Worm (Caenorhabditis elegans) whole organism, young adult: ENCODE data around the gene C09B9.4.
A peak's percentile ranks its signal among the peaks of the same experiment; 100 is the strongest.

Experiments
- B0261.1 ChIP-seq: sonication (generic microtip); optimal IDR thresholded peaks from 2 replicates; lab custom pipeline; 2016; ENCODE audit warnings: mild to moderate bottlenecking, missing genetic modification characterization, moderate library complexity, missing compliant biosample characterization
- B0336.3 ChIP-seq: fragments of 200-800 bp; sonication (Bioruptor generic); IDR thresholded peaks from 2 replicates; pipeline ENCODE4 v1.3.6; 2022; ENCODE audit warnings: missing genetic modification characterization, missing compliant biosample characterization
- C17E4.6 ChIP-seq: fragments of 200-800 bp; sonication (Bioruptor generic); IDR thresholded peaks from 2 replicates; pipeline ENCODE4 v1.3.6; 2022; ENCODE audit warnings: missing genetic modification reagents, missing genetic modification characterization, missing compliant biosample characterization
- F10E7.11 ChIP-seq: sonication (generic microtip); optimal IDR thresholded peaks from 2 replicates; lab custom pipeline; 2017; ENCODE audit warnings: mild to moderate bottlenecking, missing genetic modification characterization, moderate library complexity, missing compliant biosample characterization
- F39B2.1 ChIP-seq: fragments of 200-800 bp; sonication (Bioruptor generic); IDR thresholded peaks from 2 replicates; pipeline ENCODE4 v1.3.6; 2022; ENCODE audit warnings: missing genetic modification reagents, missing genetic modification characterization, missing compliant biosample characterization
- F49E8.2 ChIP-seq: sonication (generic microtip); optimal IDR thresholded peaks from 3 replicates; lab custom pipeline; 2017; ENCODE audit warnings: missing genetic modification characterization, mild to moderate bottlenecking, missing compliant biosample characterization, antibody characterized with exemption, moderate library complexity; ENCODE audit not compliant: insufficient read depth
- F57C9.4 ChIP-seq: sonication (generic microtip); optimal IDR thresholded peaks from 2 replicates; lab custom pipeline; 2017; ENCODE audit warnings: mild to moderate bottlenecking, missing genetic modification characterization, missing compliant biosample characterization
- K12H6.12 ChIP-seq: fragments of 200-800 bp; sonication (Bioruptor generic); optimal IDR thresholded peaks from 2 replicates; lab custom pipeline; 2018; ENCODE audit warnings: mild to moderate bottlenecking, missing genetic modification characterization, missing compliant biosample characterization
- T07F8.4 ChIP-seq: sonication (generic microtip); optimal IDR thresholded peaks from 2 replicates; lab custom pipeline; 2016; ENCODE audit warnings: mild to moderate bottlenecking, missing genetic modification characterization, moderate library complexity, missing compliant biosample characterization
- Y79H2A.3 ChIP-seq: fragments of 200-800 bp; sonication (Bioruptor generic); conservative IDR thresholded peaks from 2 replicates; pipeline ENCODE4 v1.3.6; 2022; ENCODE audit warnings: missing genetic modification reagents, missing genetic modification characterization, missing compliant biosample characterization
- ZK185.1 ChIP-seq: sonication (generic microtip); optimal IDR thresholded peaks from 2 replicates; lab custom pipeline; 2016; ENCODE audit warnings: mild to moderate bottlenecking, missing genetic modification characterization, missing compliant biosample characterization; ENCODE audit not compliant: poor library complexity, severe bottlenecking
- aptf-2 ChIP-seq: fragments of 200-800 bp; sonication (Bioruptor generic); conservative IDR thresholded peaks from 2 replicates; pipeline ENCODE4 v1.3.6; 2022; ENCODE audit warnings: missing genetic modification reagents, missing genetic modification characterization, missing compliant biosample characterization
- aptf-3 ChIP-seq: fragments of 200-800 bp; sonication (Bioruptor generic); IDR thresholded peaks from 2 replicates; pipeline ENCODE4 v1.3.6; 2022; ENCODE audit warnings: missing genetic modification characterization, missing compliant biosample characterization
- athp-1 ChIP-seq: sonication (generic microtip); optimal IDR thresholded peaks from 2 replicates; lab custom pipeline; 2017; ENCODE audit warnings: mild to moderate bottlenecking, missing genetic modification characterization, missing compliant biosample characterization
- attf-5 ChIP-seq: fragments of 200-800 bp; sonication (Bioruptor generic); optimal IDR thresholded peaks from 2 replicates; lab custom pipeline; 2018; ENCODE audit warnings: mild to moderate bottlenecking, missing genetic modification characterization, missing compliant biosample characterization
- bed-2 ChIP-seq: fragments of 200-800 bp; sonication (Bioruptor generic); IDR thresholded peaks from 2 replicates; pipeline ENCODE4 v1.3.6; 2022; ENCODE audit warnings: missing genetic modification reagents, missing genetic modification characterization, missing compliant biosample characterization
- ccch-3 ChIP-seq: fragments of 200-800 bp; sonication (Bioruptor generic); optimal IDR thresholded peaks from 2 replicates; lab custom pipeline; 2018; ENCODE audit warnings: mild to moderate bottlenecking, missing genetic modification characterization, missing compliant biosample characterization
- cebp-2 ChIP-seq: fragments of 200-800 bp; sonication (Bioruptor generic); IDR thresholded peaks from 2 replicates; pipeline ENCODE4 v1.3.6; 2022; ENCODE audit warnings: missing genetic modification characterization, missing compliant biosample characterization
- ceh-100 ChIP-seq: fragments of 200-800 bp; sonication (Bioruptor generic); IDR thresholded peaks from 2 replicates; pipeline ENCODE4 v1.3.6; 2022; ENCODE audit warnings: missing genetic modification reagents, missing genetic modification characterization, missing compliant biosample characterization
- ceh-40 ChIP-seq: fragments of 200-800 bp; sonication (Bioruptor generic); IDR thresholded peaks from 2 replicates; pipeline ENCODE4 v1.3.6; 2022; ENCODE audit warnings: missing genetic modification characterization, missing compliant biosample characterization
- ceh-79 ChIP-seq: sonication (generic microtip); optimal IDR thresholded peaks from 2 replicates; lab custom pipeline; 2017; ENCODE audit warnings: mild to moderate bottlenecking, missing genetic modification characterization, missing compliant biosample characterization
- die-1 ChIP-seq: sonication (generic microtip); optimal IDR thresholded peaks from 2 replicates; lab custom pipeline; 2016; ENCODE audit warnings: missing genotype, mild to moderate bottlenecking, missing genetic modification characterization, missing compliant biosample characterization
- efl-1 ChIP-seq: fragments of 150-350 bp; optimal IDR thresholded peaks from 2 replicates; lab custom pipeline; 2014; ENCODE audit warnings: missing biosample characterization, missing genetic modification reagents, missing genetic modification characterization
- hlh-12 ChIP-seq: sonication (generic microtip); optimal IDR thresholded peaks from 2 replicates; lab custom pipeline; 2016; ENCODE audit warnings: missing genetic modification characterization, missing compliant biosample characterization
- hmg-1.2 ChIP-seq: fragments of 200-800 bp; sonication (Bioruptor generic); IDR thresholded peaks from 2 replicates; pipeline ENCODE4 v1.3.6; 2022; ENCODE audit warnings: missing genetic modification reagents, missing genetic modification characterization, missing compliant biosample characterization
- hrde-1 ChIP-seq: sonication (generic microtip); optimal IDR thresholded peaks from 2 replicates; lab custom pipeline; 2016; ENCODE audit warnings: missing genetic modification characterization, mild to moderate bottlenecking, missing compliant biosample characterization, moderate library complexity, missing genotype, missing genetic modification reagents, borderline replicate concordance
- let-607 ChIP-seq, 2 experiments: fragments of 200-800 bp in 1 of 2; sonication (Bioruptor generic) in 1 of 2; sonication (generic microtip) in 1 of 2; optimal IDR thresholded peaks; 2 replicates each; lab custom pipeline; 2016 to 2018; ENCODE audit warnings: mild to moderate bottlenecking in 2 of 2, missing compliant biosample characterization in 2 of 2, missing genetic modification characterization in 2 of 2, moderate library complexity in 2 of 2, missing genotype in 1 of 2
- lin-54 ChIP-seq: fragments of 200-800 bp; sonication (Bioruptor generic); optimal IDR thresholded peaks from 2 replicates; lab custom pipeline; 2018; ENCODE audit warnings: mild to moderate bottlenecking, missing genetic modification characterization, missing compliant biosample characterization
- lsl-1 ChIP-seq: fragments of 200-800 bp; sonication (Bioruptor generic); optimal IDR thresholded peaks from 2 replicates; lab custom pipeline; 2018; ENCODE audit warnings: mild to moderate bottlenecking, missing genetic modification characterization, moderate library complexity, missing compliant biosample characterization
- madf-10 ChIP-seq: sonication (generic microtip); optimal IDR thresholded peaks from 2 replicates; lab custom pipeline; 2016; ENCODE audit warnings: mild to moderate bottlenecking, missing genetic modification characterization, missing compliant biosample characterization
- madf-3 ChIP-seq: fragments of 200-800 bp; sonication (Bioruptor generic); IDR thresholded peaks from 2 replicates; pipeline ENCODE4 v1.3.6; 2022; ENCODE audit warnings: missing genetic modification reagents, missing genetic modification characterization, missing compliant biosample characterization
- nfya-1 ChIP-seq: sonication (generic microtip); optimal IDR thresholded peaks from 2 replicates; lab custom pipeline; 2017; ENCODE audit warnings: antibody characterized with exemption, missing compliant biosample characterization, missing genetic modification characterization, borderline replicate concordance; ENCODE audit not compliant: insufficient read depth
- nfyb-1 ChIP-seq: fragments of 200-800 bp; sonication (Bioruptor generic); IDR thresholded peaks from 2 replicates; pipeline ENCODE4 v1.3.6; 2022; ENCODE audit warnings: missing genetic modification reagents, missing genetic modification characterization, missing compliant biosample characterization
- nhr-120 ChIP-seq: fragments of 200-800 bp; sonication (Bioruptor generic); IDR thresholded peaks from 2 replicates; pipeline ENCODE4 v1.3.6; 2022; ENCODE audit warnings: missing genetic modification characterization, missing compliant biosample characterization
- nhr-90 ChIP-seq: sonication (generic microtip); optimal IDR thresholded peaks from 2 replicates; lab custom pipeline; 2016; ENCODE audit warnings: missing genotype, mild to moderate bottlenecking, missing genetic modification characterization, missing compliant biosample characterization
- pha-4 ChIP-seq: fragments of 150-350 bp; sonication (generic microtip); optimal IDR thresholded peaks from 2 replicates; lab custom pipeline; 2014; ENCODE audit warnings: missing biosample characterization, missing genetic modification reagents, missing genetic modification characterization
- rcor-1 ChIP-seq: fragments of 200-800 bp; sonication (Bioruptor generic); IDR thresholded peaks from 2 replicates; pipeline ENCODE4 v1.3.6; 2022; ENCODE audit warnings: missing genetic modification reagents, missing genetic modification characterization, missing compliant biosample characterization
- snpc-1.3 ChIP-seq: sonication (generic microtip); optimal IDR thresholded peaks from 2 replicates; lab custom pipeline; 2017; ENCODE audit warnings: missing genetic modification characterization, mild to moderate bottlenecking, missing compliant biosample characterization, antibody characterized with exemption, moderate library complexity, missing genotype, missing genetic modification reagents; ENCODE audit not compliant: insufficient read depth
- snpc-3.4 ChIP-seq: sonication (generic microtip); optimal IDR thresholded peaks from 2 replicates; lab custom pipeline; 2017; ENCODE audit warnings: missing genetic modification characterization, mild to moderate bottlenecking, missing compliant biosample characterization, antibody characterized with exemption, moderate library complexity, missing genotype, missing genetic modification reagents
- somi-1 ChIP-seq: fragments of 200-800 bp; sonication (Bioruptor generic); optimal IDR thresholded peaks from 2 replicates; lab custom pipeline; 2018; ENCODE audit warnings: mild to moderate bottlenecking, missing genetic modification characterization, missing compliant biosample characterization
- sptf-2 ChIP-seq: fragments of 200-800 bp; sonication (Bioruptor generic); optimal IDR thresholded peaks from 2 replicates; lab custom pipeline; 2018; ENCODE audit warnings: mild to moderate bottlenecking, missing genetic modification characterization, missing compliant biosample characterization
- tbp1 ChIP-seq: fragments of 200-800 bp; sonication (Bioruptor generic); optimal IDR thresholded peaks from 2 replicates; lab custom pipeline; 2018; ENCODE audit warnings: mild to moderate bottlenecking, missing genetic modification characterization, missing compliant biosample characterization
- unc-130 ChIP-seq: sonication (generic microtip); optimal IDR thresholded peaks from 2 replicates; lab custom pipeline; 2016; ENCODE audit warnings: missing genetic modification reagents, missing genetic modification characterization, missing compliant biosample characterization
- zim-3 ChIP-seq: sonication (generic microtip); optimal IDR thresholded peaks from 2 replicates; lab custom pipeline; 2017; ENCODE audit warnings: mild to moderate bottlenecking, missing genetic modification characterization, moderate library complexity, missing compliant biosample characterization
- ztf-18 ChIP-seq: sonication (generic microtip); optimal IDR thresholded peaks from 2 replicates; lab custom pipeline; 2016; ENCODE audit warnings: missing genotype, mild to moderate bottlenecking, missing genetic modification characterization, missing compliant biosample characterization
- ztf-25 ChIP-seq: fragments of 200-800 bp; sonication (Bioruptor generic); IDR thresholded peaks from 2 replicates; pipeline ENCODE4 v1.3.6; 2022; ENCODE audit warnings: missing genetic modification reagents, missing genetic modification characterization, missing compliant biosample characterization
- ztf-28 ChIP-seq: fragments of 200-800 bp; sonication (Bioruptor generic); IDR thresholded peaks from 2 replicates; pipeline ENCODE4 v1.3.6; 2022; ENCODE audit warnings: missing genetic modification reagents, missing genetic modification characterization, missing compliant biosample characterization

C09B9.4 gene

DNA sequence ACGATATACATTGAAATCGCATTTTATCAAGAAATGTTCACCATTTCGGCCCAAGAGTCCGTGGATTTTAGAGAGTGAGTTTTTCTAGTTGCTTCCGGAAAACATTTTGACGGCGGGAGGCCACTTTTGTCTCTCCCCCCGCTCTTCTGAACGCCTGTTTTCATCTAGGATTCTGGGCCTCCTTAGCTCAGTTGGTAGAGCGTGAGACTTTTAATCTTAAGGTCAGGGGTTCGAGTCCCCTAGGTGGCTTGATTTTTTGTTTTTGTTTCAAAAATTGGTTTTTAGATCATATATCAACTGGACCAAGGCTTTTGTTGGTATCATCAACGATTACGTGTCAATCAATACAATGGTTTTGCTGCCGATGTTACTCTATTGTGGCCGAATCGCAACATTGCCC is 5.6 kb upstream of the C09B9.4 start:
- TF ChIP-seq hmg-1.2 (GFP tag; lab: Robert Waterston, UW) (peak; percentile 66; the same call in 1 of the 2 replicates), F39B2.1 (no peak), ceh-100 (peak; percentile 56; the same call in 1 of the 2 replicates), unc-130 (peak; percentile 44), madf-3 (GFP tag; lab: Robert Waterston, UW) (peak; percentile 65; the same call in 1 of the 2 replicates), pha-4 (no peak), F49E8.2 (tag; lab: Kevin White, UChicago) (peak; percentile 28), B0336.3 (GFP tag; lab: Robert Waterston, UW) (no peak), snpc-1.3 (tag; lab: Kevin White, UChicago) (peak; percentile 44), lsl-1 (peak; percentile 32), hlh-12 (tag; lab: Kevin White, UChicago) (peak; percentile 40), nhr-90 (tag; lab: Kevin White, UChicago) (peak; percentile 88), F57C9.4 (tag; lab: Kevin White, UChicago) (no peak), bed-2 (GFP tag; lab: Robert Waterston, UW) (0 out of 2 replicates have a peak, but pooled peaks have one; percentile 22), hrde-1 (tag; lab: Kevin White, UChicago) (peak; percentile 49), ztf-18 (tag; lab: Kevin White, UChicago) (peak; percentile 71), snpc-3.4 (peak; percentile 12), lin-54 (GFP tag; lab: Kevin White, UChicago) (no peak), Y79H2A.3 (0 out of 2 replicates have a peak, but pooled peaks have one; percentile 62), nfyb-1 (peak; percentile 87), F10E7.11 (tag; lab: Kevin White, UChicago) (peak; percentile 44), ztf-25 (GFP tag; lab: Robert Waterston, UW) (peak; percentile 93), attf-5 (peak; percentile 37), let-607 (tag; optimal IDR thresholded peaks at IDR 0.05; lab: Kevin White, UChicago) (peak in 1 of 2 experiments; percentile 8), ceh-79 (tag; lab: Kevin White, UChicago) (no peak), somi-1 (peak; percentile 8), die-1 (tag; lab: Kevin White, UChicago) (peak; percentile 86), cebp-2 (GFP tag; lab: Robert Waterston, UW) (peak; percentile 66; the same call in 1 of the 2 replicates), efl-1 (GFP tag; lab: Kevin White, UChicago) (no peak), nhr-120 (0 out of 2 replicates have a peak, but pooled peaks have one; percentile 60), K12H6.12 (tag; lab: Kevin White, UChicago) (peak; percentile 28), ztf-28 (GFP tag; lab: Robert Waterston, UW) (peak; percentile 78), ceh-40 (no peak), aptf-3 (GFP tag; lab: Robert Waterston, UW) (peak; percentile 67; the same call in 1 of the 2 replicates), ZK185.1 (tag; lab: Kevin White, UChicago) (peak; percentile 47), C17E4.6 (GFP tag; lab: Robert Waterston, UW) (no peak), rcor-1 (GFP tag; lab: Robert Waterston, UW) (no peak; the same call in 1 of the 2 replicates), athp-1 (tag; lab: Kevin White, UChicago) (peak; percentile 63), aptf-2 (GFP tag; lab: Robert Waterston, UW) (no peak), ccch-3 (GFP tag; lab: Kevin White, UChicago) (no peak), madf-10 (tag; lab: Kevin White, UChicago) (peak; percentile 46), T07F8.4 (tag; lab: Kevin White, UChicago) (peak; percentile 49), nfya-1 (tag; lab: Kevin White, UChicago) (no peak), B0261.1 (tag; lab: Kevin White, UChicago) (peak; percentile 91), sptf-2 (GFP tag; lab: Kevin White, UChicago) (peak; percentile 74), tbp1 (GFP tag; lab: Kevin White, UChicago) (peak; percentile 99), zim-3 (tag; lab: Kevin White, UChicago) (peak; percentile 16)
